Worm (Caenorhabditis elegans): ENCODE data around the gene srw-134.

The srw-134 gene

DNA sequence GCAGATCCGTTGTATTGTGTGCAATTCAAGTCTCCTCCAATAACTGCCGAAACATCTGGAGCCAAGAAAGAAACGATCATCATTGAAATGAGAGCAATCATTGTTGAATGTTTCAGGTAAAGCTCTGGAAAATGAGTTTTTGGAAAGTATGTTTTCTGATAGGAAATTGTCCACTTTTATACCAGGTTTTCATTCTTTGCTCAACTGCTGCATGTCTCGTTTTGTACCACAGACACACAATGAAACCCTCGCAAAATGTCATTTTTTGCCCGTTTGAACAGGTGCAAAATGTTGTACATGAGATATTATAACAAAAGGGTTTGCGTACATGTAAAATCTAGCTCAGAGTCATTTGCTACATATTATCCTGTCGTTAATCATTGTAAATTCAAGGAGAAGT is 8.2 kb upstream of the srw-134 start, which contains the start of gene T05B4.10:
Gene T05B4.10, minus strand, starts transcription at position 101 of the 400 bp plus-strand sequence.
- no peak for TF ChIP-seq F49E8.2 (tag; optimal IDR thresholded peaks at IDR 0.05; ENCODE audit: insufficient read depth)
- no peak for TF ChIP-seq somi-1 (GFP tag; optimal IDR thresholded peaks at IDR 0.05)
- no peak for TF ChIP-seq akir-1 (GFP tag; optimal IDR thresholded peaks at IDR 0.05)
- no peak for TF ChIP-seq Y53G8AR.9 (GFP tag; conservative IDR thresholded peaks at IDR 0.05)
- TF ChIP-seq nhr-27 (tag; optimal IDR thresholded peaks at IDR 0.05) = no peak
- TF ChIP-seq ztf-22 (GFP tag; optimal IDR thresholded peaks at IDR 0.05) = no peak
- TF ChIP-seq athp-1 (tag; optimal IDR thresholded peaks at IDR 0.05) = no peak
- no peak for TF ChIP-seq nhr-120 (GFP tag; IDR thresholded peaks at IDR 0.05)
- TF ChIP-seq dox-1 (GFP tag; IDR thresholded peaks at IDR 0.05) = no peak
- no peak for TF ChIP-seq sptf-2 (GFP tag; optimal IDR thresholded peaks at IDR 0.05)

DNA sequence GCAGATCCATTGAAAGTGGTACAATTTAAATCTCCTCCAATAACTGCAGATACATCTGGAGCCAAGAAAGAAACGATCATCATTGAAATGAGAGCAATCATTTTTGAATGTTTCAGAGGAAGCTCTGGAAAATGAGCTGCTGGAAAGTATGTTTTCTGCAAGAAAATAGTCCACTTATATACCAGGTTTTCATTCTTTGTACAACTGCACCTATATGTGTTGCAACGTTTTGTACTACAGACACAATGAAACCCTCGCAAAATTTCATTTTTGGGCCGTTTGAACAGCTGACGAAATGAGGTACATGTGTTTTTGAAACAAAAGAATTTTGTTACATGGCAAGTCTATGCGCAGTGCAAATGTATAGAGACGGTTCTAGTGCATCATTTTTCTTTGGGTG is 5.9 kb upstream of the srw-134 start, which contains the start of gene T05B4.9:
Gene T05B4.9, minus strand, starts transcription at position 101 of the 400 bp plus-strand sequence.
- TF ChIP-seq nfya-1 (tag; optimal IDR thresholded peaks at IDR 0.05; ENCODE audit: borderline replicate concordance, insufficient read depth) = no peak
- TF ChIP-seq ets-4 (GFP tag; optimal IDR thresholded peaks at IDR 0.05) = no peak
- TF ChIP-seq ztf-28 (GFP tag; IDR thresholded peaks at IDR 0.05) = no peak
- no peak for TF ChIP-seq lsl-1 (GFP tag; optimal IDR thresholded peaks at IDR 0.05)
- no peak for TF ChIP-seq rcor-1 (GFP tag; IDR thresholded peaks at IDR 0.05)
- TF ChIP-seq F37B4.10 (GFP tag; IDR thresholded peaks at IDR 0.05) = no peak

DNA sequence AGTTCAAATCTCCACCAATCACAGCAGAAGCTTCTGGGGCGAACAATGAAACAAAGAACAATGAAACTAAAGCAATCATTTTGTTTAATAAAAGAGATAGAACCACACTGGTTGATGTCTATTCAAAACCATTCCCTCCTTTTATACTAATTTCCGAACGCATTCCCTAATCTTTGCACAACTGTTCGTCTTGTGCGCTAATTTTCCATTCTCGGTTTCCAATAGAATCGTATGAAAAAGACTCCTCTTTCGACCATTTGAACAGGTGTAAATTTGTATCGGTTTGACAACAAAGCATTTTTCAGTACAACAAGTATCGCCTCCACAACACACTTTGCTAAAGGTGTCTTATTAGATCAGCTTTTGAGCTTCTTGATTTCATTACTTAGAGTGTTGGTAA is 3.7 kb upstream of the srw-134 start, which contains the start of gene T05B4.8:
Gene T05B4.8, minus strand, starts transcription at position 101 of the 400 bp plus-strand sequence.
- TF ChIP-seq attf-5 (GFP tag; optimal IDR thresholded peaks at IDR 0.05) (no peak), ztf-18 (tag; optimal IDR thresholded peaks at IDR 0.05) (no peak), F57A8.1 (GFP tag; optimal IDR thresholded peaks at IDR 0.05) (no peak), nhr-179 (tag; optimal IDR thresholded peaks at IDR 0.05) (no peak), tlf-1 (GFP tag; optimal IDR thresholded peaks at IDR 0.05) (no peak), cebp-2 (GFP tag; IDR thresholded peaks at IDR 0.05) (no peak), mel-28 (tag; optimal IDR thresholded peaks at IDR 0.05; ENCODE audit: borderline replicate concordance) (no peak), ZK185.1 (tag; optimal IDR thresholded peaks at IDR 0.05; ENCODE audit: poor library complexity, severe bottlenecking) (no peak), let-607 (tag; optimal IDR thresholded peaks at IDR 0.05) (no peak), rec-8 (tag; optimal IDR thresholded peaks at IDR 0.05) (no peak), Y53G8AR.9 (GFP tag; conservative IDR thresholded peaks at IDR 0.05) (no peak), him-1 (tag; optimal IDR thresholded peaks at IDR 0.05) (no peak), B0019.2 (GFP tag; conservative IDR thresholded peaks at IDR 0.05) (no peak), bed-1 (GFP tag; IDR thresholded peaks at IDR 0.05) (no peak), snpc-3.4 (tag; optimal IDR thresholded peaks at IDR 0.05) (no peak), sdz-38 (tag; optimal IDR thresholded peaks at IDR 0.05) (no peak), attf-3 (GFP tag; conservative IDR thresholded peaks at IDR 0.05) (no peak), T26A5.8 (tag; optimal IDR thresholded peaks at IDR 0.05) (no peak)

DNA sequence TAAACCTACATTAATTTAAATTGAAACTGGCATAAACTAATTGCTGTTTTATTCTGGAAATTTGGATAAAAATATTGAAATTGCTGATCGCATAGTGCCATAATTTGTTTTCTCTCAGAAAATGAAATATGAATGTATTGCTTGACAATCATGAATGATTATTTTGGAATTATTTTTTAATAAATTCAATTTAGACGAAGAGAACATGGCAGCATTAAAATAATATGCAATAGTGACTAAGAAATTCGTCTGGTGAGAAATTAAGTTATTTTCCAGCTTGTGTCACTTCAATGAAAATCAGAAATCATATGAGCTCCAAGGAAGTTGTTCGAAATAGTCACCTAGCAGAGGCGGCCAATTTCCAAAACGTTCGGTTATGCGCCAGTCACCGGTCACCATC is 2.2 kb upstream of the srw-134 start, which contains the start of gene srw-133:
Gene srw-133, minus strand, starts transcription at position 101 of the 400 bp plus-strand sequence.
- TF ChIP-seq F55B11.4 (tag; optimal IDR thresholded peaks at IDR 0.05; ENCODE audit: borderline replicate concordance, insufficient read depth) = no peak
- no peak for TF ChIP-seq T26A5.8 (tag; optimal IDR thresholded peaks at IDR 0.05)
